Worm (Caenorhabditis elegans) whole organism, early embryonic: ENCODE measurements around the gene nhr-1.

ENCODE experiments used
- B0310.2 ChIP-seq: sonication (generic microtip); optimal IDR thresholded peaks from 2 replicates; lab custom pipeline; 2016; ENCODE audit warnings: mild to moderate bottlenecking, missing genetic modification characterization, missing compliant biosample characterization
- F13C5.2 ChIP-seq: sonication (generic microtip); optimal IDR thresholded peaks from 2 replicates; lab custom pipeline; 2017; ENCODE audit warnings: mild to moderate bottlenecking, missing genetic modification characterization, inconsistent platforms, missing compliant biosample characterization
- aly-1 ChIP-seq: sonication (generic microtip); optimal IDR thresholded peaks from 2 replicates; lab custom pipeline; 2016; ENCODE audit warnings: missing genetic modification characterization, missing compliant biosample characterization
- ama-1 ChIP-seq: fragments of 150-350 bp; optimal IDR thresholded peaks from 2 replicates; lab custom pipeline; 2014
- ceh-13 ChIP-seq: fragments of 200-800 bp; sonication (Bioruptor generic); optimal IDR thresholded peaks from 2 replicates; lab custom pipeline; 2018; ENCODE audit warnings: mild to moderate bottlenecking, missing genetic modification characterization, missing compliant biosample characterization
- ceh-36 ChIP-seq: sonication (generic microtip); optimal IDR thresholded peaks from 2 replicates; lab custom pipeline; 2016; ENCODE audit warnings: missing genetic modification characterization, inconsistent platforms, missing compliant biosample characterization
- ets-7 ChIP-seq: sonication (generic microtip); optimal IDR thresholded peaks from 2 replicates; lab custom pipeline; 2016; ENCODE audit warnings: missing genotype, missing genetic modification characterization, missing compliant biosample characterization
- flt-1 ChIP-seq: fragments of 200-800 bp; sonication (Bioruptor generic); IDR thresholded peaks from 2 replicates; pipeline ENCODE4 v1.3.6; 2022; ENCODE audit warnings: missing genetic modification characterization, missing compliant biosample characterization
- hmbx-1 ChIP-seq: sonication (generic microtip); optimal IDR thresholded peaks from 2 replicates; lab custom pipeline; 2016; ENCODE audit warnings: mild to moderate bottlenecking, missing genetic modification characterization, missing compliant biosample characterization
- hmg-4 ChIP-seq: fragments of 200-800 bp; sonication (Bioruptor generic); optimal IDR thresholded peaks from 2 replicates; lab custom pipeline; 2018; ENCODE audit warnings: mild to moderate bottlenecking, missing genetic modification characterization, missing compliant biosample characterization
- hnd-1 ChIP-seq: sonication (generic microtip); optimal IDR thresholded peaks from 2 replicates; lab custom pipeline; 2016; ENCODE audit warnings: missing genetic modification characterization, missing compliant biosample characterization
- pes-1 ChIP-seq: fragments of 200-800 bp; sonication (Bioruptor generic); IDR thresholded peaks from 2 replicates; pipeline ENCODE4 v1.3.6; 2022; ENCODE audit warnings: missing genetic modification reagents, missing genetic modification characterization, missing compliant biosample characterization
- scrt-1 ChIP-seq: fragments of 200-800 bp; sonication (Bioruptor generic); IDR thresholded peaks from 2 replicates; pipeline ENCODE4 v1.3.6; 2022; ENCODE audit warnings: missing genetic modification characterization, missing compliant biosample characterization
- sea-1 ChIP-seq: fragments of 200-800 bp; sonication (Bioruptor generic); conservative IDR thresholded peaks from 2 replicates; pipeline ENCODE4 v1.3.6; 2022; ENCODE audit warnings: missing genetic modification characterization, missing compliant biosample characterization
- tbx-37 ChIP-seq: fragments of 200-800 bp; sonication (Bioruptor generic); conservative IDR thresholded peaks from 2 replicates; pipeline ENCODE4 v1.3.6; 2022; ENCODE audit warnings: missing genetic modification reagents, missing genetic modification characterization, missing compliant biosample characterization
- tra-4 ChIP-seq: sonication (generic microtip); optimal IDR thresholded peaks from 2 replicates; lab custom pipeline; 2017; ENCODE audit warnings: missing genetic modification characterization, missing compliant biosample characterization

nhr-1 gene

DNA sequence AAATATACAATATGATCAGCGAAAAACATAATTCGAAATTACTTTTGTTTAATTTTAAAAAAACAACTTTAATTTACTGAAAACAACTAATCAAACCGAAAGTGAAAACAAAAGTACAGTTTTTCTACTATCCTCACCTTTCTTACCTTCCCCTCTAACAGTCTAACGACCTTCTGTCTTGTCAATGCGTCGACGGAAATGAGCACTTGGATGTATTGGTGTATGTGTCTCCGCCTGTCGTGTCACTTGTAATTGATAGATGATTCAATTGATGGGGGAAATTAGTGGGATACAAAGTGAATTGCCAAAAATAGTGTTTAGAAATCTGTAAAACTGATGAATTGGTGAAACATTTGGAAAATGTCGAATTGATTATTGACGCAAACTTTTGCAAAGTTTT, 49.5 kb downstream of the nhr-1 start, which contains the start of gene F31A3.5:
Gene F31A3.5, minus strand, starts transcription at position 200 of the 400 bp plus-strand sequence.
- no peak for TF ChIP-seq sea-1 (GFP tag; lab: Robert Waterston, UW)

DNA sequence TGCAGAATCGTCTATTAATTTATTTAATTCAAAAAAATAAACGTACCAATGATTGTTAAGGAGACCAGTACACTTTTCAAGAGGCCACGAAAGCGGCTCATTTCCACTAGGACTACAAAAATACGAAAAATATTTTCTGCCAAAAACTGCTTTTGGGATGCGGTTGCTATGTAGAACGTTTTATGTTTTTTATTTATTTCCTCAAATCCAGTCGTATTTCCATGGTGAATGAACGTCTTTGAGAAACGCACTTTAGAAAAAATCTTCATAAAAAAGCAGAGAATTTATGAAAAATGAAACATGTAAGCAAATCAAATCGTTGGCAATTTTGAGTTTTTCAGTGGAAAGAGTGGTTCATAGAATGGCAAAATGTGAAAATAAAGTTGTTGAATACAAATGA, 53.5 kb downstream of the nhr-1 start, which contains the start of gene F39B3.7:
Gene F39B3.7, minus strand, starts transcription at position 101 of the 400 bp plus-strand sequence.
- TF ChIP-seq ceh-36 (tag; lab: Kevin White, UChicago) (no peak), tbx-37 (GFP tag; lab: Robert Waterston, UW) (no peak), ceh-13 (GFP tag; lab: Kevin White, UChicago) (no peak), F13C5.2 (tag; lab: Kevin White, UChicago) (no peak), pes-1 (GFP tag; lab: Robert Waterston, UW) (no peak), ama-1 (lab: Kevin White, UChicago) (no peak), scrt-1 (no peak), aly-1 (no peak), flt-1 (GFP tag; lab: Robert Waterston, UW) (no peak), sea-1 (GFP tag; lab: Robert Waterston, UW) (no peak), hmbx-1 (tag; lab: Kevin White, UChicago) (no peak), tra-4 (tag; lab: Kevin White, UChicago) (no peak), hnd-1 (tag; lab: Kevin White, UChicago) (no peak), ets-7 (tag; lab: Kevin White, UChicago) (no peak), hmg-4 (no peak), B0310.2 (tag; lab: Kevin White, UChicago) (no peak)
